Worm (Caenorhabditis elegans): Measurements from ENCODE around the gene Y62E10A.20.

DNA sequence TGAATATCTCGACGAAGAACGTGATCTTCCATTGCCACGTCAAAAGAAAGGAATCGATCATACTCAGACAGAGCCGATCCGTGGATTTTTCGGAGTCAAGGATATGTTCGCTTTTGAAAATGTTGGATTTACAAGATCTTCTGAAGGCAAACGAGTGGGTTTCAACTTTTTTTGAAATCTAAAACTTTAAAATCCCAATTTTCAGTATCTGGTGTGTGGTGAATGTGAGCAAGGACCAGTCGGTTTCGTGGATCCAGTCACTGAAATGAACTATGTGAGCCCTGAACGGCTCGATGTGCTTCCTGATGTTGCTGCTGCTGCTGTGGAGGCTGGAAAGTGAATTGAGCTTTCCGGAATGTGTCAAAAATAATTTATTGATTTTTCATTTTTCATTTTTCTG is 1.0 kb upstream of the Y62E10A.20 start, which contains the start of gene lsm-3:
- TF ChIP-seq him-1 (tag; optimal IDR thresholded peaks at IDR 0.05) (no peak), dao-5 (tag; optimal IDR thresholded peaks at IDR 0.05) (no peak)
